Worm (Caenorhabditis elegans) whole organism, L4 larva: ENCODE measurements around the gene swan-1.

Experiments
- F49E8.2 ChIP-seq: sonication (generic microtip); optimal IDR thresholded peaks from 2 replicates; lab custom pipeline; 2016; ENCODE audit warnings: missing compliant biosample characterization, mild to moderate bottlenecking, missing genetic modification characterization, borderline replicate concordance
- mep-1 ChIP-seq: fragments of 150-350 bp; sonication (generic microtip); optimal IDR thresholded peaks from 3 replicates; lab custom pipeline; 2014; ENCODE audit warnings: missing biosample characterization, missing genetic modification characterization
- nhr-11 ChIP-seq: fragments of 150-350 bp; optimal IDR thresholded peaks from 2 replicates; lab custom pipeline; 2014; ENCODE audit warnings: missing biosample characterization, missing genetic modification characterization
- nhr-237 ChIP-seq: sonication (generic microtip); optimal IDR thresholded peaks from 2 replicates; lab custom pipeline; 2017; ENCODE audit warnings: missing biosample characterization, missing genetic modification characterization
- nhr-76 ChIP-seq: fragments of 150-350 bp; optimal IDR thresholded peaks from 2 replicates; lab custom pipeline; 2014; ENCODE audit warnings: missing biosample characterization, missing genetic modification characterization
- snpc-4 ChIP-seq: fragments of 150-350 bp; optimal IDR thresholded peaks from 2 replicates; lab custom pipeline; 2014; ENCODE audit warnings: missing biosample characterization, missing genetic modification characterization

DNA sequence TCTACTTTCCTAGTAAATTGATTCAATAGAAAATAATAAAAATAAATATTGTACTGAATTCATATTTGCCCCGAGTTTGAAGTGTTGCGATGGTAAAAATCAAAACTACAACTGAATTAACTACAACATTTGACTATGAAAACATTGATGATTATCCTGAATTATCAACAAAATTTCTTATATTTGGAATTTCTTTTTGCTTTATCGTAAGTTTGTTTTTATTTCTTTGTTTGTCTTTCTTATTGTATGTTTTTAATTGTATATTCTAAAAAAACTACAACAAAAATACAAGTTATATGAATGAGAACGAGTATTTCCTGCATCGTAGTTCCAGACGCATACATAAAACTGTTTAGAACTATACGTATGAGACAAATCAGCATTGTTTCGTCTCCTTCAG is 30.1 kb upstream of the swan-1 start, which contains the start of gene srx-128:
- TF ChIP-seq F49E8.2 (tag; lab: Kevin White, UChicago) (no peak), nhr-76 (tag; lab: Kevin White, UChicago) (no peak), nhr-11 (tag; lab: Kevin White, UChicago) (no peak), mep-1 (no peak), snpc-4 (tag; lab: Kevin White, UChicago) (no peak), nhr-237 (tag; lab: Kevin White, UChicago) (no peak)
